Worm (Caenorhabditis elegans): ENCODE measurements around the gene ZK1055.7.
"Not testable (repeated sequence)": the region's sequence is repeated elsewhere in the genome, so short reads cannot be mapped to it uniquely, and the experiment has no call there.

The ZK1055.7 gene

ce11 chrV:6620809-6621208 is 15.6 kb upstream of the ZK1055.7 start:
- no peak for TF ChIP-seq med-1 (GFP tag; optimal IDR thresholded peaks at IDR 0.05; ENCODE audit: insufficient read depth)

ce11 chrV:6616294-6616693 is 11.1 kb upstream of the ZK1055.7 start:
- TF ChIP-seq ztf-29 (GFP tag; IDR thresholded peaks at IDR 0.05) (no peak), cog-1 (tag; optimal IDR thresholded peaks at IDR 0.05) (no peak), tab-1 (GFP tag; IDR thresholded peaks at IDR 0.05) (no peak), flt-1 (GFP tag; IDR thresholded peaks at IDR 0.05) (no peak), med-1 (GFP tag; optimal IDR thresholded peaks at IDR 0.05; ENCODE audit: insufficient read depth) (no peak), T22C8.4 (GFP tag; IDR thresholded peaks at IDR 0.05) (no peak), ref-1 (GFP tag; conservative IDR thresholded peaks at IDR 0.05) (no peak), ztf-23 (GFP tag; IDR thresholded peaks at IDR 0.05) (no peak), klf-2 (GFP tag; conservative IDR thresholded peaks at IDR 0.05) (no peak)

- TF ChIP-seq ztf-23 (GFP tag; IDR thresholded peaks at IDR 0.05), result no peak
- TF ChIP-seq cog-1 (tag; optimal IDR thresholded peaks at IDR 0.05), result no peak
- TF ChIP-seq klf-2 (GFP tag; conservative IDR thresholded peaks at IDR 0.05), result no peak
- no peak for TF ChIP-seq ref-1 (GFP tag; conservative IDR thresholded peaks at IDR 0.05)
- no peak for TF ChIP-seq ztf-29 (GFP tag; IDR thresholded peaks at IDR 0.05)
- no peak for TF ChIP-seq med-1 (GFP tag; optimal IDR thresholded peaks at IDR 0.05; ENCODE audit: insufficient read depth)
- TF ChIP-seq T22C8.4 (GFP tag; IDR thresholded peaks at IDR 0.05), result no peak
- no peak for TF ChIP-seq flt-1 (GFP tag; IDR thresholded peaks at IDR 0.05)
- no peak for TF ChIP-seq tab-1 (GFP tag; IDR thresholded peaks at IDR 0.05)
Measured at ce11 chrV:6614968-6615367, 9.8 kb upstream of the ZK1055.7 start.

ce11 chrV:6614152-6614734 is 9.1 kb upstream of the ZK1055.7 start, which contains the start of gene cpr-4:
cpr-4 (plus strand) TSS chrV:6614674.
- no peak for TF ChIP-seq ref-1 (GFP tag; conservative IDR thresholded peaks at IDR 0.05)
- no peak for TF ChIP-seq ztf-29 (GFP tag; IDR thresholded peaks at IDR 0.05)
- TF ChIP-seq med-1 (GFP tag; optimal IDR thresholded peaks at IDR 0.05; ENCODE audit: insufficient read depth), result no peak
- no peak for TF ChIP-seq ztf-23 (GFP tag; IDR thresholded peaks at IDR 0.05)
- no peak for TF ChIP-seq T22C8.4 (GFP tag; IDR thresholded peaks at IDR 0.05)

- TF ChIP-seq T22C8.4 (GFP tag; IDR thresholded peaks at IDR 0.05) (no peak), ztf-23 (GFP tag; IDR thresholded peaks at IDR 0.05) (no peak), ref-1 (GFP tag; conservative IDR thresholded peaks at IDR 0.05) (no peak), tab-1 (GFP tag; IDR thresholded peaks at IDR 0.05) (no peak), ztf-29 (GFP tag; IDR thresholded peaks at IDR 0.05) (no peak), cog-1 (tag; optimal IDR thresholded peaks at IDR 0.05) (no peak), med-1 (GFP tag; optimal IDR thresholded peaks at IDR 0.05; ENCODE audit: insufficient read depth) (no peak), klf-2 (GFP tag; conservative IDR thresholded peaks at IDR 0.05) (no peak), flt-1 (GFP tag; IDR thresholded peaks at IDR 0.05) (no peak)
Measured at ce11 chrV:6611504-6611903, 6.3 kb upstream of the ZK1055.7 start.

- TF ChIP-seq tab-1 (GFP tag; IDR thresholded peaks at IDR 0.05) (no peak), klf-2 (GFP tag; conservative IDR thresholded peaks at IDR 0.05) (no peak)
Measured at ce11 chrV:6611058-6611457, 5.9 kb upstream of the ZK1055.7 start, which contains the start of gene gon-14. gon-14 (minus strand) TSS chrV:6611158.

- no peak for TF ChIP-seq ztf-29 (GFP tag; IDR thresholded peaks at IDR 0.05)
- TF ChIP-seq ztf-23 (GFP tag; IDR thresholded peaks at IDR 0.05), result no peak
- no peak for TF ChIP-seq T22C8.4 (GFP tag; IDR thresholded peaks at IDR 0.05)
- TF ChIP-seq klf-2 (GFP tag; conservative IDR thresholded peaks at IDR 0.05), result no peak
- no peak for TF ChIP-seq ref-1 (GFP tag; conservative IDR thresholded peaks at IDR 0.05)
- no peak for TF ChIP-seq cog-1 (tag; optimal IDR thresholded peaks at IDR 0.05)
- TF ChIP-seq med-1 (GFP tag; optimal IDR thresholded peaks at IDR 0.05; ENCODE audit: insufficient read depth), result no peak
- no peak for TF ChIP-seq tab-1 (GFP tag; IDR thresholded peaks at IDR 0.05)
- TF ChIP-seq flt-1 (GFP tag; IDR thresholded peaks at IDR 0.05), result no peak
Measured at ce11 chrV:6606197-6606596, 1.0 kb upstream of the ZK1055.7 start.

ce11 chrV:6602556-6603062 is 2.6 kb downstream of the ZK1055.7 start, which contains the start of gene ZK1055.6:
ZK1055.6 (minus strand) TSS chrV:6602606.
- no peak for TF ChIP-seq ztf-23 (GFP tag; IDR thresholded peaks at IDR 0.05)

- TF ChIP-seq cog-1 (tag; optimal IDR thresholded peaks at IDR 0.05) (no peak), klf-2 (GFP tag; conservative IDR thresholded peaks at IDR 0.05) (no peak), ztf-29 (GFP tag; IDR thresholded peaks at IDR 0.05) (no peak), ref-1 (GFP tag; conservative IDR thresholded peaks at IDR 0.05) (no peak), tab-1 (GFP tag; IDR thresholded peaks at IDR 0.05) (no peak), T22C8.4 (GFP tag; IDR thresholded peaks at IDR 0.05) (no peak), flt-1 (GFP tag; IDR thresholded peaks at IDR 0.05) (no peak), med-1 (GFP tag; optimal IDR thresholded peaks at IDR 0.05; ENCODE audit: insufficient read depth) (no peak), ztf-23 (GFP tag; IDR thresholded peaks at IDR 0.05) (no peak)
Measured at ce11 chrV:6593700-6594244, 11.4 kb downstream of the ZK1055.7 start, which contains the start of gene hcp-1. hcp-1 (plus strand) TSS chrV:6594194.

ce11 chrV:6590283-6590682 is 14.9 kb downstream of the ZK1055.7 start, which contains the start of gene ZK1055.2:
ZK1055.2 (plus strand) TSS chrV:6590583.
- TF ChIP-seq klf-2 (GFP tag; conservative IDR thresholded peaks at IDR 0.05), result no peak

- TF ChIP-seq med-1 (GFP tag; optimal IDR thresholded peaks at IDR 0.05; ENCODE audit: insufficient read depth); cog-1 (tag; optimal IDR thresholded peaks at IDR 0.05); klf-2 (GFP tag; conservative IDR thresholded peaks at IDR 0.05): not testable (repeated sequence)
Measured at ce11 chrV:6581762-6582161, 23.4 kb downstream of the ZK1055.7 start, which contains the start of gene ZK1055.4. ZK1055.4 (plus strand) TSS chrV:6582062.

Measured in whole organism, midembryonic.